Worm (Caenorhabditis elegans): ENCODE results near the gene spe-17.

- TF ChIP-seq lsy-2 (tag; optimal IDR thresholded peaks at IDR 0.05): no peak
- TF ChIP-seq mep-1 (tag; optimal IDR thresholded peaks at IDR 0.05): no peak
- TF ChIP-seq ces-1 (GFP tag; optimal IDR thresholded peaks at IDR 0.05): no peak
- no peak for TF ChIP-seq pha-4 (GFP tag; IDR thresholded peaks at IDR 0.05)
- no peak for TF ChIP-seq pha-4 (tag; optimal IDR thresholded peaks at IDR 0.05)
- no peak for TF ChIP-seq ceh-28 (tag; optimal IDR thresholded peaks at IDR 0.05)
- no peak for TF ChIP-seq dmd-9 (GFP tag; IDR thresholded peaks at IDR 0.05)
- TF ChIP-seq ama-1 (optimal IDR thresholded peaks at IDR 0.05): no peak
- no peak for TF ChIP-seq egl-27 (tag; optimal IDR thresholded peaks at IDR 0.05)
Observed at ce11 chrIV:12056603-12057002, 43.4 kb downstream of the spe-17 start, which contains the start of gene K08E4.2.

Measured in whole organism, L4 larva.